In the genomic region with DNA sequence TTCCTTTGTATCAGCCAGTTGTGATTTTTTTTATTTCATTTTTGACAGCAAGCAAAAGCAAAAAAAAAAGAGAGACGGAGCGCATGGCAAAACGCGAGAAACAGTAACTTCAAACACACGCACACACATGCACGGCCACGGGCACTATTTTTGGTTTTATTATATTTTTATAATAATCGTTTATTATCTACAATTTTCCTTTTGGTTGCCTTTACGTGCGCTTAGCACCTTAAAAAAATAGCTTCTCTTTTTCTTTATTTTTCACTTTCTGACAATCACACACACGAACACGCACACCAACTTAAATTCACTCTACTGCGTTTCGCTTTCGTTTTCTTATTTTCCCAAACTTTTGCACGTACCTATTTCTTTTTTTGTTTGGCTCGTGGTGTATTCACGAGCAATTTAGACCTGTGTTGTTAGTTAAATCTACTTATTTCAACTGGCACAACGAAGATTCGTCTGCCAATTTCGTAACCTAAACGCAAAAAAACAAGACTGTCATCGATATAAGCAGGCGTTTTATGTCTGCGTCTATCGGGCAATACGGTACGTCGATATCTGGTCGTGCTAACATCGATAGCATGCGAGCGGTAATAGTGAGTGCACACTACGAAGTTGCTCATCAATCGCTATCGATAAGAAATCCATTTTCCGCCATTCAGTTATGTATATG, we compare ENCODE assay signal across 6 fruit fly cellular contexts.
TF ChIP-seq lines count a peak whose summit lies in the region.

A gene (minus strand): TSS at position 532 of the 676 bp plus-strand sequence.

- peak; percentile 52 for TF ChIP-seq CTCF in S2 (optimal IDR thresholded peaks at IDR 0.05; lab: Kevin White, UChicago)
- TF ChIP-seq CTCF in whole organism, embryonic (GFP tag; optimal IDR thresholded peaks at IDR 0.05; lab: Kevin White, UChicago): peak; percentile 37

TF ChIP-seq in whole organism, adult, 20 proteins besides CTCF, POLR2A, EP300 and RAD21 (continues in another document):
- TF ChIP-seq CG11617 (GFP tag; optimal IDR thresholded peaks at IDR 0.05; lab: Kevin White, UChicago) (peak; percentile 49), bab1 (GFP tag; optimal IDR thresholded peaks at IDR 0.05; lab: Kevin White, UChicago) (peak; percentile 46), CG33017 (tag; optimal IDR thresholded peaks at IDR 0.05; lab: Kevin White, UChicago) (no peak), CG1620 (GFP tag; optimal IDR thresholded peaks at IDR 0.05; lab: Kevin White, UChicago) (no peak), Crg-1 (GFP tag; optimal IDR thresholded peaks at IDR 0.05; lab: Kevin White, UChicago) (no peak), CG12768 (GFP tag; optimal IDR thresholded peaks at IDR 0.05; lab: Kevin White, UChicago) (peak; percentile 58), cnc (optimal IDR thresholded peaks at IDR 0.05; lab: Kevin White, UChicago) (no peak), kay (GFP tag; lab: Kevin White, UChicago; ENCODE audit: borderline replicate concordance) (peak; percentile 77), tj (GFP tag; optimal IDR thresholded peaks at IDR 0.05; lab: Kevin White, UChicago) (peak; percentile 55), CG5204 (GFP tag; optimal IDR thresholded peaks at IDR 0.05; lab: Kevin White, UChicago) (no peak), Hr96 (GFP tag; optimal IDR thresholded peaks at IDR 0.05; lab: Kevin White, UChicago) (no peak), cic (GFP tag; optimal IDR thresholded peaks at IDR 0.05; lab: Kevin White, UChicago) (peak; percentile 49), Mnt (GFP tag; optimal IDR thresholded peaks at IDR 0.05; lab: Kevin White, UChicago) (peak; percentile 55), CG7101 (tag; optimal IDR thresholded peaks at IDR 0.05; lab: Kevin White, UChicago) (peak; percentile 33), ovo (GFP tag; optimal IDR thresholded peaks at IDR 0.05; lab: Kevin White, UChicago) (no peak), CG7045 (GFP tag; optimal IDR thresholded peaks at IDR 0.05; lab: Kevin White, UChicago) (no peak), toe (GFP tag; optimal IDR thresholded peaks at IDR 0.05; lab: Kevin White, UChicago) (no peak)

TF ChIP-seq in whole organism, embryonic, 481 proteins besides CTCF, POLR2A, EP300 and RAD21 (continues in another document):
- peak; percentile 71 for TF ChIP-seq YL-1 (GFP tag; optimal IDR thresholded peaks at IDR 0.05; lab: Kevin White, UChicago)
- no peak for TF ChIP-seq Atf-2 (GFP tag; optimal IDR thresholded peaks at IDR 0.05; lab: Kevin White, UChicago)
- peak; percentile 52 for TF ChIP-seq gfzf (GFP tag; optimal IDR thresholded peaks at IDR 0.05; lab: Kevin White, UChicago)
- TF ChIP-seq CG9609 (GFP tag; optimal IDR thresholded peaks at IDR 0.05; lab: Kevin White, UChicago): no peak
- no peak for TF ChIP-seq ase (GFP tag; IDR thresholded peaks at IDR 0.05; lab: Robert Waterston, UW)
- peak; percentile 37 for TF ChIP-seq Sin3A (optimal IDR thresholded peaks at IDR 0.05; lab: Kevin White, UChicago)
- peak; percentile 24 for TF ChIP-seq CoRest (tag; optimal IDR thresholded peaks at IDR 0.05; lab: Kevin White, UChicago)
- peak; percentile 97 for TF ChIP-seq nom (GFP tag; optimal IDR thresholded peaks at IDR 0.05; lab: Kevin White, UChicago)
- TF ChIP-seq CG17359 (tag; optimal IDR thresholded peaks at IDR 0.05; lab: Kevin White, UChicago): peak; percentile 0
- TF ChIP-seq da (GFP tag; optimal IDR thresholded peaks at IDR 0.05; lab: Kevin White, UChicago): no peak
- no peak for TF ChIP-seq CG8290 (GFP tag; optimal IDR thresholded peaks at IDR 0.05; lab: Kevin White, UChicago)
- peak in 1 of 2 experiments; percentile 74 for TF ChIP-seq CG8290 (tag; optimal IDR thresholded peaks at IDR 0.05; lab: Kevin White, UChicago)
- peak; percentile 21 for TF ChIP-seq CG30403 (GFP tag; optimal IDR thresholded peaks at IDR 0.05; lab: Kevin White, UChicago)
- no peak for TF ChIP-seq CG7786 (GFP tag; optimal IDR thresholded peaks at IDR 0.05; lab: Kevin White, UChicago)
- peak; percentile 6 for TF ChIP-seq lbe (GFP tag; optimal IDR thresholded peaks at IDR 0.05; lab: Kevin White, UChicago)
- peak; percentile 67 for TF ChIP-seq CG12659 (GFP tag; optimal IDR thresholded peaks at IDR 0.05; lab: Kevin White, UChicago)
- TF ChIP-seq CG9797 (GFP tag; optimal IDR thresholded peaks at IDR 0.05; lab: Kevin White, UChicago): peak; percentile 41

TF ChIP-seq in whole organism, prepupa, 60 proteins besides CTCF, POLR2A, EP300 and RAD21 (continues in another document):
- no peak for TF ChIP-seq CG31627 (GFP tag; optimal IDR thresholded peaks at IDR 0.05; lab: Kevin White, UChicago)
- no peak for TF ChIP-seq fkh (GFP tag; optimal IDR thresholded peaks at IDR 0.05; lab: Kevin White, UChicago)
- TF ChIP-seq CG7368 (GFP tag; optimal IDR thresholded peaks at IDR 0.05; lab: Kevin White, UChicago): peak; percentile 37
- peak; percentile 42 for TF ChIP-seq CG1621 (tag; optimal IDR thresholded peaks at IDR 0.05; lab: Kevin White, UChicago)
- peak; percentile 4 for TF ChIP-seq esn (GFP tag; optimal IDR thresholded peaks at IDR 0.05; lab: Kevin White, UChicago)
- TF ChIP-seq dsx (GFP tag; optimal IDR thresholded peaks at IDR 0.05; lab: Kevin White, UChicago; ENCODE audit: poor library complexity, severe bottlenecking): no peak
- TF ChIP-seq net (GFP tag; optimal IDR thresholded peaks at IDR 0.05; lab: Kevin White, UChicago): peak; percentile 65
- peak; percentile 41 for TF ChIP-seq CG8632 (GFP tag; optimal IDR thresholded peaks at IDR 0.05; lab: Kevin White, UChicago)
- TF ChIP-seq CG4318 (GFP tag; optimal IDR thresholded peaks at IDR 0.05; lab: Kevin White, UChicago): no peak
- peak; percentile 93 for TF ChIP-seq eg (GFP tag; IDR thresholded peaks at IDR 0.05; lab: Robert Waterston, UW)
- peak; percentile 94 for TF ChIP-seq CG6276 (GFP tag; optimal IDR thresholded peaks at IDR 0.05; lab: Kevin White, UChicago)
- TF ChIP-seq Met (GFP tag; optimal IDR thresholded peaks at IDR 0.05; lab: Kevin White, UChicago): no peak
- peak; percentile 49 for TF ChIP-seq CG11762 (GFP tag; optimal IDR thresholded peaks at IDR 0.05; lab: Kevin White, UChicago; ENCODE audit: insufficient read depth)
- no peak for TF ChIP-seq cyc (GFP tag; optimal IDR thresholded peaks at IDR 0.05; lab: Kevin White, UChicago)
- no peak for TF ChIP-seq lz (GFP tag; optimal IDR thresholded peaks at IDR 0.05; lab: Kevin White, UChicago)
- TF ChIP-seq svp (GFP tag; lab: Kevin White, UChicago): peak; percentile 63
- peak; percentile 89 for TF ChIP-seq CG8119 (GFP tag; IDR thresholded peaks at IDR 0.05; lab: Robert Waterston, UW)

TF ChIP-seq in whole organism, pupa, 21 proteins besides CTCF, POLR2A, EP300 and RAD21 (continues in another document):
- TF ChIP-seq D1 (tag; optimal IDR thresholded peaks at IDR 0.05; lab: Kevin White, UChicago) (no peak), EcR (GFP tag; optimal IDR thresholded peaks at IDR 0.05; lab: Kevin White, UChicago) (no peak), rn (GFP tag; IDR thresholded peaks at IDR 0.05; lab: Robert Waterston, UW) (no peak; the same call in none of the 2 replicates), gl (tag; optimal IDR thresholded peaks at IDR 0.05; lab: Kevin White, UChicago) (peak; percentile 87), CG34367 (tag; optimal IDR thresholded peaks at IDR 0.05; lab: Kevin White, UChicago) (peak; percentile 77), CG32121 (GFP tag; IDR thresholded peaks at IDR 0.05; lab: Robert Waterston, UW) (peak; percentile 82), Snoo (tag; optimal IDR thresholded peaks at IDR 0.05; lab: Kevin White, UChicago) (peak; percentile 56), fd96Ca (GFP tag; IDR thresholded peaks at IDR 0.05; lab: Robert Waterston, UW) (peak; percentile 75), Pif1A (GFP tag; optimal IDR thresholded peaks at IDR 0.05; lab: Kevin White, UChicago) (peak; percentile 79), CG10348 (GFP tag; IDR thresholded peaks at IDR 0.05; lab: Robert Waterston, UW) (no peak), CG15710 (tag; optimal IDR thresholded peaks at IDR 0.05; lab: Kevin White, UChicago) (peak; percentile 71), CG17806 (tag; optimal IDR thresholded peaks at IDR 0.05; lab: Kevin White, UChicago) (peak; percentile 62), CG4496 (GFP tag; IDR thresholded peaks at IDR 0.05; lab: Robert Waterston, UW) (peak; percentile 89), CG8159 (tag; optimal IDR thresholded peaks at IDR 0.05; lab: Kevin White, UChicago) (peak; percentile 78), CG13204 (GFP tag; optimal IDR thresholded peaks at IDR 0.05; lab: Kevin White, UChicago) (peak; percentile 74), Ets98B (GFP tag; IDR thresholded peaks at IDR 0.05; lab: Robert Waterston, UW) (peak; percentile 78), CG8301 (tag; optimal IDR thresholded peaks at IDR 0.05; lab: Kevin White, UChicago) (peak; percentile 63), CG14655 (GFP tag; optimal IDR thresholded peaks at IDR 0.05; lab: Kevin White, UChicago) (peak; percentile 83), CG12605 (GFP tag; IDR thresholded peaks at IDR 0.05; lab: Robert Waterston, UW) (peak; percentile 91)

TF ChIP-seq in whole organism, wandering third instar larva, 38 proteins besides CTCF, POLR2A, EP300 and RAD21 (continues in another document):
- TF ChIP-seq Vsx2 (GFP tag; optimal IDR thresholded peaks at IDR 0.05; lab: Kevin White, UChicago; ENCODE audit: partially characterized antibody): peak; percentile 97
- no peak for TF ChIP-seq Jra (GFP tag; optimal IDR thresholded peaks at IDR 0.05; lab: Kevin White, UChicago)
- TF ChIP-seq ey (GFP tag; optimal IDR thresholded peaks at IDR 0.05; lab: Kevin White, UChicago): no peak
- TF ChIP-seq Hnf4 (GFP tag; optimal IDR thresholded peaks at IDR 0.05; lab: Kevin White, UChicago): peak; percentile 19
- peak; percentile 77 for TF ChIP-seq Hr78 (GFP tag; optimal IDR thresholded peaks at IDR 0.05; lab: Kevin White, UChicago)
- peak; percentile 9 for TF ChIP-seq CrebA (GFP tag; optimal IDR thresholded peaks at IDR 0.05; lab: Kevin White, UChicago; ENCODE audit: borderline replicate concordance)
- no peak for TF ChIP-seq HLH106 (tag; optimal IDR thresholded peaks at IDR 0.05; lab: Kevin White, UChicago)
- peak; percentile 90 for TF ChIP-seq N (GFP tag; optimal IDR thresholded peaks at IDR 0.05; lab: Kevin White, UChicago)
- TF ChIP-seq lola (GFP tag; optimal IDR thresholded peaks at IDR 0.05; lab: Kevin White, UChicago): no peak
- no peak for TF ChIP-seq woc (GFP tag; optimal IDR thresholded peaks at IDR 0.05; lab: Kevin White, UChicago)
- TF ChIP-seq Sp1 (GFP tag; optimal IDR thresholded peaks at IDR 0.05; lab: Kevin White, UChicago): peak; percentile 51
- TF ChIP-seq Hr83 (GFP tag; optimal IDR thresholded peaks at IDR 0.05; lab: Kevin White, UChicago; ENCODE audit: poor library complexity, severe bottlenecking): peak; percentile 38
- TF ChIP-seq Dif (GFP tag; optimal IDR thresholded peaks at IDR 0.05; lab: Kevin White, UChicago; ENCODE audit: partially characterized antibody): peak; percentile 80
- TF ChIP-seq dmrt93B (GFP tag; optimal IDR thresholded peaks at IDR 0.05; lab: Kevin White, UChicago): no peak
- no peak for TF ChIP-seq dsf (GFP tag; optimal IDR thresholded peaks at IDR 0.05; lab: Kevin White, UChicago; ENCODE audit: borderline replicate concordance)
- no peak for TF ChIP-seq Abd-B (GFP tag; optimal IDR thresholded peaks at IDR 0.05; lab: Kevin White, UChicago)
- peak; percentile 47 to 57 for TF ChIP-seq dl (GFP tag; optimal IDR thresholded peaks at IDR 0.05; lab: Kevin White, UChicago; ENCODE audit: insufficient read depth in 1 of 2, partially characterized antibody in 2 of 2)
- peak; percentile 22 for TF ChIP-seq psq (GFP tag; optimal IDR thresholded peaks at IDR 0.05; lab: Kevin White, UChicago)
